Fruit fly (Drosophila melanogaster): Measurements from ENCODE around the gene Nmdmc.

Nmdmc gene

dm6 chr3R:9027082-9027481 is 23.3 kb downstream of the Nmdmc start (continued):
- TF ChIP-seq crol (GFP tag; IDR thresholded peaks at IDR 0.05) = peak; percentile 33; the same call in 1 of the 2 replicates
- no peak for TF ChIP-seq sens (GFP tag)
- peak in 1 of 2 experiments; percentile 75 for TF ChIP-seq Eip74EF (GFP tag; optimal IDR thresholded peaks at IDR 0.05)
- TF ChIP-seq ash1 (GFP tag; optimal IDR thresholded peaks at IDR 0.05) = peak; percentile 18
- no peak for TF ChIP-seq CG14050 (GFP tag; IDR thresholded peaks at IDR 0.05)
- no peak for TF ChIP-seq stwl (tag; optimal IDR thresholded peaks at IDR 0.05)
- TF ChIP-seq pros (GFP tag; optimal IDR thresholded peaks at IDR 0.05) = peak; percentile 62
- TF ChIP-seq luna (GFP tag; optimal IDR thresholded peaks at IDR 0.05) = no peak
- TF ChIP-seq br (optimal IDR thresholded peaks at IDR 0.05) = no peak
- peak; percentile 32 for TF ChIP-seq sd (tag; optimal IDR thresholded peaks at IDR 0.05)
- no peak for TF ChIP-seq CG30403 (GFP tag; optimal IDR thresholded peaks at IDR 0.05)
- TF ChIP-seq E2f2 (GFP tag; IDR thresholded peaks at IDR 0.05) = no peak
- no peak for TF ChIP-seq sc (optimal IDR thresholded peaks at IDR 0.05)
- TF ChIP-seq sc (GFP tag; optimal IDR thresholded peaks at IDR 0.05) = no peak
- TF ChIP-seq ems (GFP tag; optimal IDR thresholded peaks at IDR 0.05) = no peak
- TF ChIP-seq mam (GFP tag; optimal IDR thresholded peaks at IDR 0.05) = no peak
- peak; percentile 73 for TF ChIP-seq abd-A (tag; optimal IDR thresholded peaks at IDR 0.05)
- TF ChIP-seq chinmo (GFP tag; IDR thresholded peaks at IDR 0.05; ENCODE audit: partially characterized antibody) = 0 out of 4 replicates have a peak, but pooled peaks have one; percentile 29
- no peak for TF ChIP-seq CG11695 (GFP tag; IDR thresholded peaks at IDR 0.05)
- peak; percentile 58; the same call in 1 of the 2 replicates for TF ChIP-seq aop (GFP tag; IDR thresholded peaks at IDR 0.05)

DNA sequence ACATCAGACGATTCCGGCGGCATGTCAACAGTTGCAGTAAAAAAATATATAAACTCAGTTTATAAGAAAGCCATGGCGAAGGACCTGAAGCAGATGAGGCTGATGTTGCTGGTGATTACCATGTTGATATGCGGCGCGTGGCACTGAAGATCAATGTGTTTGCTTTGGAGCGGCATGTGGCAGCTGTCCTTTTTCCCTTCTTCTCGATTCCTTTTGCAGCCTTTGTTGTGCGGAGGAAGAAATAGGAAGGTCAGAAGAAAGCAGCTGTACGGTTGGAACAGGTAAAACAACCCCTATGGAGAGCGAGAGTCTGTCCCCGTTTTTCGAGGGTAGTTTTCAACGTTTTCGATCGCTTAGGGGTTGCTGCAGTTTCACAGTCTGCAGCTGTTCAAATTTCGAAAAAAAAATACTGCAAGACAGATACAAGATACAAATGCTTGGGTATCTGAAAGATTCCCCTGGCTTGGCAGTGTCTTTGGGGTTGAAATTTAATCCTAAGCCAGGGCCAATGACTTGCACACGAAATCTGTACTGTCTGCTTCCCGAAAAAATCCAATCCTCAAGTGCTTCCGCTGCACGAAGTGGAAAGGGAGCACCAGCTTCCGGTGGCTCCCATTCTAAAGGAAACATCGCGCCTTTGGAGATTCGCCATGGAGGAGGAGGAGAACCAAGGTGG is 25.4 kb downstream of the Nmdmc start:
- TF ChIP-seq CG32767 (GFP tag; IDR thresholded peaks at IDR 0.05) (no peak), CG15479 (GFP tag; optimal IDR thresholded peaks at IDR 0.05) (peak; percentile 45), zen2 (GFP tag; IDR thresholded peaks at IDR 0.05; ENCODE audit: partially characterized antibody) (0 out of 3 replicates have a peak, but pooled peaks have one; percentile 14), CG14050 (GFP tag; IDR thresholded peaks at IDR 0.05) (no peak), Camta (GFP tag; optimal IDR thresholded peaks at IDR 0.05) (no peak), Hey (tag; optimal IDR thresholded peaks at IDR 0.05) (peak; percentile 43), tin (GFP tag; optimal IDR thresholded peaks at IDR 0.05) (no peak), shn (GFP tag; optimal IDR thresholded peaks at IDR 0.05) (no peak), ci (GFP tag; IDR thresholded peaks at IDR 0.05) (no peak), CG4282 (GFP tag; optimal IDR thresholded peaks at IDR 0.05) (no peak), pros (GFP tag; optimal IDR thresholded peaks at IDR 0.05) (peak; percentile 100), nerfin-1 (tag; optimal IDR thresholded peaks at IDR 0.05) (peak; percentile 20), CG31365 (tag; optimal IDR thresholded peaks at IDR 0.05) (no peak), da (GFP tag; optimal IDR thresholded peaks at IDR 0.05) (peak; percentile 75), dm (GFP tag; optimal IDR thresholded peaks at IDR 0.05) (no peak), gfzf (GFP tag; optimal IDR thresholded peaks at IDR 0.05) (no peak), Dref (GFP tag; IDR thresholded peaks at IDR 0.05) (no peak), CG10321 (GFP tag; IDR thresholded peaks at IDR 0.05) (no peak), tll (GFP tag; optimal IDR thresholded peaks at IDR 0.05) (peak in 1 of 2 experiments; percentile 38), Fer2 (tag; optimal IDR thresholded peaks at IDR 0.05) (no peak), Stat92E (GFP tag; optimal IDR thresholded peaks at IDR 0.05) (no peak), CG11398 (GFP tag; optimal IDR thresholded peaks at IDR 0.05) (no peak), p53 (GFP tag; optimal IDR thresholded peaks at IDR 0.05) (no peak), Atf-2 (GFP tag; optimal IDR thresholded peaks at IDR 0.05) (no peak), Med (GFP tag) (peak; percentile 44), CG16779 (GFP tag; IDR thresholded peaks at IDR 0.05) (no peak), BEAF-32 (GFP tag; optimal IDR thresholded peaks at IDR 0.05) (no peak), nom (GFP tag; optimal IDR thresholded peaks at IDR 0.05) (no peak), oc (tag; optimal IDR thresholded peaks at IDR 0.05) (peak; percentile 50), ac (GFP tag; optimal IDR thresholded peaks at IDR 0.05) (peak; percentile 95), CG9609 (GFP tag; optimal IDR thresholded peaks at IDR 0.05) (no peak), sc (optimal IDR thresholded peaks at IDR 0.05) (no peak), sc (GFP tag; optimal IDR thresholded peaks at IDR 0.05) (no peak)

All from whole organism, embryonic.